Fruit fly (Drosophila melanogaster): ENCODE results near the gene ND-B14.5A.
A peak's percentile ranks its signal among the peaks of the same experiment; 100 is the strongest.

Gene ND-B14.5A

DNA sequence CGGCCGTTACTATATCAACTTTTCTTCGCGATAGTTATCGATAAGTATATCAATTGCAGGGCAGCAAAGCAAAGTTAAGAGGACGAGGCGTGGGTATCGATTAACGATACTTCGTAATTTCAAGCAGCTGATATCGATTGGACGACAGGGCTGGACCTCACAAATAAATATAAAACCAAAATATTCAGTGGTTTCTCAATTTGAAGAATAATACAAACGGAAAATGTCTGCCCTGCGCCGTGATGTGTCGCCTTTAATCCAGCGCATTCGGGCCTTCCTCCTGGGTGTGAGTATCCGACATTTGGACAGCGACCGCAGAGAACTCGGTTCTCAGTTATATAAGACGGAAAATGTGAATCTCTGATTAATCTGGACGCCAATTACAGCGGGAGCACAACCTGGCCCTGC is at the start of gene ND-B14.5A:
ND-B14.5A (plus strand) TSS at position 107 of the 408 bp plus-strand sequence.
- TF ChIP-seq sens (GFP tag) (peak; percentile 65), lbe (GFP tag; optimal IDR thresholded peaks at IDR 0.05) (no peak), CG1603 (tag; optimal IDR thresholded peaks at IDR 0.05) (peak; percentile 65), phol (tag; optimal IDR thresholded peaks at IDR 0.05) (peak; percentile 16), Nf-YC (tag; optimal IDR thresholded peaks at IDR 0.05) (peak; percentile 11), stwl (tag; optimal IDR thresholded peaks at IDR 0.05) (peak; percentile 74), CG12659 (GFP tag; optimal IDR thresholded peaks at IDR 0.05) (peak; percentile 48), CG4617 (GFP tag; optimal IDR thresholded peaks at IDR 0.05; ENCODE audit: borderline replicate concordance) (peak; percentile 61), YL-1 (GFP tag; optimal IDR thresholded peaks at IDR 0.05) (no peak), ac (GFP tag; optimal IDR thresholded peaks at IDR 0.05) (no peak), sisA (GFP tag; IDR thresholded peaks at IDR 0.05) (no peak), grau (tag; optimal IDR thresholded peaks at IDR 0.05) (peak; percentile 7), tup (GFP tag; optimal IDR thresholded peaks at IDR 0.05) (no peak), HmgZ (tag; optimal IDR thresholded peaks at IDR 0.05) (peak; percentile 48), dati (GFP tag; IDR thresholded peaks at IDR 0.05) (no peak), C15 (GFP tag; IDR thresholded peaks at IDR 0.05) (no peak), pho (GFP tag; optimal IDR thresholded peaks at IDR 0.05) (no peak), CG17359 (tag; optimal IDR thresholded peaks at IDR 0.05) (no peak), HLHmδ (GFP tag; optimal IDR thresholded peaks at IDR 0.05) (no peak), Hmr (GFP tag; optimal IDR thresholded peaks at IDR 0.05) (peak; percentile 7), HmgD (GFP tag; optimal IDR thresholded peaks at IDR 0.05) (no peak), CG4820 (GFP tag; optimal IDR thresholded peaks at IDR 0.05) (no peak), CG2116 (GFP tag; optimal IDR thresholded peaks at IDR 0.05) (peak; percentile 96), BtbVII (GFP tag; optimal IDR thresholded peaks at IDR 0.05) (no peak), lov (optimal IDR thresholded peaks at IDR 0.05) (no peak), lov (GFP tag; IDR thresholded peaks at IDR 0.05) (no peak), CG3281 (GFP tag; optimal IDR thresholded peaks at IDR 0.05) (no peak), bigmax (GFP tag; optimal IDR thresholded peaks at IDR 0.05) (no peak), CG9932 (GFP tag; IDR thresholded peaks at IDR 0.05) (peak; percentile 19; the same call in 1 of the 2 replicates), ewg (GFP tag; optimal IDR thresholded peaks at IDR 0.05) (no peak), CG18599 (GFP tag; optimal IDR thresholded peaks at IDR 0.05) (no peak), Aef1 (GFP tag; IDR thresholded peaks at IDR 0.05) (no peak), CG15601 (tag; optimal IDR thresholded peaks at IDR 0.05) (no peak), tap (tag; optimal IDR thresholded peaks at IDR 0.05) (no peak), CG3407 (GFP tag; optimal IDR thresholded peaks at IDR 0.05) (no peak), CG10147 (GFP tag; optimal IDR thresholded peaks at IDR 0.05) (no peak), D19B (GFP tag; optimal IDR thresholded peaks at IDR 0.05) (no peak), lola (GFP tag; optimal IDR thresholded peaks at IDR 0.05) (no peak), NC2α (GFP tag; optimal IDR thresholded peaks at IDR 0.05) (no peak), CG31441 (GFP tag; IDR thresholded peaks at IDR 0.05) (no peak), ro (GFP tag; IDR thresholded peaks at IDR 0.05) (no peak), CG43689 (GFP tag; IDR thresholded peaks at IDR 0.05) (no peak), CG10366 (GFP tag; IDR thresholded peaks at IDR 0.05) (no peak), CG12391 (tag; optimal IDR thresholded peaks at IDR 0.05) (peak; percentile 0), Xrp1 (GFP tag; IDR thresholded peaks at IDR 0.05) (no peak), Mes4 (GFP tag; optimal IDR thresholded peaks at IDR 0.05) (no peak), CG4282 (GFP tag; optimal IDR thresholded peaks at IDR 0.05) (no peak), org-1 (GFP tag; optimal IDR thresholded peaks at IDR 0.05) (no peak), sd (tag; optimal IDR thresholded peaks at IDR 0.05) (no peak), dm (GFP tag; optimal IDR thresholded peaks at IDR 0.05) (no peak), Dll (GFP tag; IDR thresholded peaks at IDR 0.05; ENCODE audit: partially characterized antibody) (peak; percentile 92), croc (GFP tag; conservative IDR thresholded peaks at IDR 0.05) (no peak)
